Worm (Caenorhabditis elegans): ENCODE measurements around the gene ceh-30.

The ceh-30 gene

DNA sequence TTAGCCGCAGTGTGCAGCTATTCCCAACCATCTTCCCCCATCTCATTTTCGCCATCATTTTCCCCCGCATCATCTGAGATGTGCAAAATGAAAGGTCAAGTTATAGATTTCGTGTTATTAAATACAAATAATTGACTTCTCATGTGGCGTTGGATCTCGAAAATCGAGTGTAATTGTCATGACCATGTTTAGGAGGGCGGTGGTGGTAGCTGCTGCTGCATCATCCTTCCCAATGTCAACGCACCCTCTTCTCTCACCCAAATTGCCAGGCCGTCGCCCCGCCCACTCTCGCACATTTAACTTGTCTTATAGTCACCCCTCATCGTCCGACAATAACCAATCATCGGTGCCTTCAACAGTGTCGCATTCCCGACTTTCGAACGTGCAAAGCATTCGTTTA lies at the start of gene ceh-30:
ceh-30 (plus strand) TSS at position 301 of the 400 bp plus-strand sequence.
- TF ChIP-seq cog-1 (tag; optimal IDR thresholded peaks at IDR 0.05) (no peak), tab-1 (GFP tag; IDR thresholded peaks at IDR 0.05) (no peak), T22C8.4 (GFP tag; IDR thresholded peaks at IDR 0.05) (no peak), ref-1 (GFP tag; conservative IDR thresholded peaks at IDR 0.05) (no peak), med-1 (GFP tag; optimal IDR thresholded peaks at IDR 0.05; ENCODE audit: insufficient read depth) (no peak), ztf-23 (GFP tag; IDR thresholded peaks at IDR 0.05) (no peak), klf-2 (GFP tag; conservative IDR thresholded peaks at IDR 0.05) (no peak), ztf-29 (GFP tag; IDR thresholded peaks at IDR 0.05) (no peak), flt-1 (GFP tag; IDR thresholded peaks at IDR 0.05) (no peak)

DNA sequence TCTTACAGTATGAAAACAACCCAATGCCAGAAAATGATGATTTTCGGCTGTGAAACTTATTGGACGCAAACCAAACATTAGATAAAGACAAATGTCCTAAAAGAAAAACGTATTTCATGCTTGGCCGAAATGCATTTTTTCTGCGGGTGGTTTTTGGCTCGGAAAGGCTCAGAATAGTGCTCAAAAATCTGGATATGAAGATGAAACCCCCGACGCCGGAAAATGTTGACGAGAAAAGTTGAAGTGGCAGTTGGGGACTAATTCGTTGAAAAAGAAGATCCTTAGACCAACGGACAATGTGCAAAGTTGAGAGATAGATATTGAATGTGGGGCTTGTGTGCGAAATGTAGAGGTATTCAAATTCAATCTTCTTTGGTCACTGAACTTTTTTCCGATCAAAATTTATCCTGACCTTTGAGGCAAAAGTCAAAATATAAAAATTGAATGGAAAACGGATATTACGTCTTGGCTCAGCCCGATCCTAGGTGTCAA lies 44.8 kb upstream of the ceh-30 start, which contains the start of gene flp-18:
flp-18 (minus strand) TSS at position 51 of the 492 bp plus-strand sequence.
- TF ChIP-seq ztf-23 (GFP tag; IDR thresholded peaks at IDR 0.05): no peak
- no peak for TF ChIP-seq klf-2 (GFP tag; conservative IDR thresholded peaks at IDR 0.05)
- TF ChIP-seq tab-1 (GFP tag; IDR thresholded peaks at IDR 0.05): no peak

DNA sequence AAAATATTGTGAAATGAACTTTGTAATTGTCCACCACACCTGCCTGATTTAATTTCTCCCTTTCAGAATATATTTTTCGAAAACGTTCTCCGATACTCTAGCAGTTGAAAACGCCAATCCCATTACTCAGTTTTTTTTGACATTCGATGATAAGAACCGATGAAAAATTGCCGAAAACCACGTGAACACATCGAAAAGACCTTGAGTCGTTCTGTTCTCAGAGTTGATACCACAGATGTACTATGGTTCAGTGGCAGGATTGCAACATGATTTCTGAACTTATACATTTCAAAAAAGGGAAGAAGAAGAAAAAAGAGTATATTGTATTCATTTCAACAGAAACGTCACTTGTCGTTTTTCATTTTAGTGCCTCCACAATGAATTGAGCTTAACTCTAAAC lies 43.4 kb upstream of the ceh-30 start:
- no peak for TF ChIP-seq ref-1 (GFP tag; conservative IDR thresholded peaks at IDR 0.05)
- TF ChIP-seq ztf-23 (GFP tag; IDR thresholded peaks at IDR 0.05): no peak
- TF ChIP-seq flt-1 (GFP tag; IDR thresholded peaks at IDR 0.05): no peak
- no peak for TF ChIP-seq klf-2 (GFP tag; conservative IDR thresholded peaks at IDR 0.05)
- TF ChIP-seq med-1 (GFP tag; optimal IDR thresholded peaks at IDR 0.05; ENCODE audit: insufficient read depth): no peak
- no peak for TF ChIP-seq cog-1 (tag; optimal IDR thresholded peaks at IDR 0.05)
- no peak for TF ChIP-seq ztf-29 (GFP tag; IDR thresholded peaks at IDR 0.05)
- TF ChIP-seq T22C8.4 (GFP tag; IDR thresholded peaks at IDR 0.05): no peak
- no peak for TF ChIP-seq tab-1 (GFP tag; IDR thresholded peaks at IDR 0.05)

DNA sequence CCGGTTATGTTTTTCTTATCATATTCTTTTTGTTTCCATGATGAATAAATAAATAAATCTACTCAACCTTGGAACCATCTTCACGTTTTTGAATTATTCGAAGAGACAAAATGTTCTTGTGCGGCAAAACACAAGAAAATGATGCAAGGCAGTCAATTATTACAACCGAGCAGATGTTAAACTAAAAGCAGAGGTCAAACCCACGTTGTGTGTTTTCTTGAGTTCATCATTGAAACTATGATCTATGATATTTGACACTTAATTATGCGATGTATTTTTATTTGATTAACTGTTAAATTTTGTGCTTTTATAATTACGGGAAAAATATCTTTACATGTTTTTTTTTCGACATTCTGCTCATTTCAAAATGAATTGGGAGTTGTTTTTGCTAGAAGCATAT lies 41.9 kb upstream of the ceh-30 start:
- no peak for TF ChIP-seq cog-1 (tag; optimal IDR thresholded peaks at IDR 0.05)
- no peak for TF ChIP-seq T22C8.4 (GFP tag; IDR thresholded peaks at IDR 0.05)
- TF ChIP-seq tab-1 (GFP tag; IDR thresholded peaks at IDR 0.05): no peak
- no peak for TF ChIP-seq flt-1 (GFP tag; IDR thresholded peaks at IDR 0.05)
- no peak for TF ChIP-seq ref-1 (GFP tag; conservative IDR thresholded peaks at IDR 0.05)
- TF ChIP-seq med-1 (GFP tag; optimal IDR thresholded peaks at IDR 0.05; ENCODE audit: insufficient read depth): no peak
- TF ChIP-seq ztf-23 (GFP tag; IDR thresholded peaks at IDR 0.05): no peak
- no peak for TF ChIP-seq klf-2 (GFP tag; conservative IDR thresholded peaks at IDR 0.05)
- no peak for TF ChIP-seq ztf-29 (GFP tag; IDR thresholded peaks at IDR 0.05)

DNA sequence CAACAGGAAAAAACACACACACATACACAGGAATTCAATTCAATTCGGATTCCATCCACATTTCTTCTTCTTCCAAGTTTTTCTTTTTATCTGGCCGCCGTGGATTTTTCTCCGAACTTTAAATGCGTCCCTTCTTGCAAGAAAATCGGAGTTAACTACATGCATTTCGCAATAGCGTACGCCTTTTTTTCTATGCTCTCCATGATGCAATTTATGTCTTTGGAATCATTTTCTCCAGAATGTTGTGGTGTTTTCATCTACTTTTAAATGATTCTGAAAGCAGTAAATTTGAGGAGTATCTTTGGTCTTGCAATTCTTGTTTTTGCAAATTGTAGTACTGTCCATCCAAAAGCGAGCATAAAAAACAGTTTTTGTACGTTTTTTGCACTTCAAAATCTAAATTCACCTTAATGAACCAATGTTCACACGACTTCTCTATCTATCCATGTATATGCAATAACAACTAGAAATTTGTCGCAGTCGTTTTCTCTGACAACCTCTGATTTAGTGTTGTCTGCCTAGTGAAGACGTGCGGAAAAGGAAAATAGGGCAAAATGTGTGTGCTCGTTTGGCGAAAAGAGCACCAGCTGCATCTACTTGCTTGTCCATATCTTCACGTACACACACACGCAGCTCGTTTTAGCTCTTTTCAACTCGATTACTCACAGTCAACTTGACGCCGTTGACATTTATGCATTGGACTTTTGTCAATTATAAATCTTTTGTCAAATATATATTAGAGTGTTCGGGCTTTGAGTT lies 40.9 kb upstream of the ceh-30 start:
- TF ChIP-seq klf-2 (GFP tag; conservative IDR thresholded peaks at IDR 0.05) (no peak), tab-1 (GFP tag; IDR thresholded peaks at IDR 0.05) (no peak), T22C8.4 (GFP tag; IDR thresholded peaks at IDR 0.05) (no peak), ref-1 (GFP tag; conservative IDR thresholded peaks at IDR 0.05) (no peak), ztf-23 (GFP tag; IDR thresholded peaks at IDR 0.05) (no peak), flt-1 (GFP tag; IDR thresholded peaks at IDR 0.05) (no peak), med-1 (GFP tag; optimal IDR thresholded peaks at IDR 0.05; ENCODE audit: insufficient read depth) (no peak), cog-1 (tag; optimal IDR thresholded peaks at IDR 0.05) (no peak), ztf-29 (GFP tag; IDR thresholded peaks at IDR 0.05) (no peak)

DNA sequence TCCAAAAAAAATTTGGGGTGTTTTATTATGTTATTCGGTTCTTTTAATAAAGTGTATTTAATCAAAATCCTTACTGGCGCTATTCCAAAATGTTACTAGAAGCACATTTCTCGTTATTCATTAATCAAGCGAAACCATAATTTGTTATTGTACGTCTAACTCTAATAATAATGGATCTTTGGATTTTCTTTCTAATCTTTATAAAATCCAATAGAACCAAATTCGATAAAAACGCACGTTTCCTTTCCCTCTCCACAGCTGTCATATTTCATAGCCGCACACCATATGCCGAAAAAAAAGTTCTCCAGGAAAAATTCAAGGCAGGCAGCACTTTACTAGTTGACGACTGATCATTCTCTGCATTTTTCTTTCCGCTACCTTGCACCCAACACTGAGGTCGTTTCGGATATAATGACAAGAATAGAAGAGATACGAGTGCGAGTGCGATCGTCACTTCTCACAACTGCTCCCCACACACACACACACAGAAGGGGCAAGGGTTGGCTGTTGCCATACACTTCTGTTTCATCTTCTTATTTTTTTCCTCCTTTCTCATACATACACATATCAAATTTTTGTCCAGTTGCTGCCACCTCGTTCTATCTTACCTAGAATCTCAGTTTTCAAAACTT lies 39.7 kb upstream of the ceh-30 start:
- TF ChIP-seq T22C8.4 (GFP tag; IDR thresholded peaks at IDR 0.05) (no peak), ref-1 (GFP tag; conservative IDR thresholded peaks at IDR 0.05) (no peak), ztf-23 (GFP tag; IDR thresholded peaks at IDR 0.05) (no peak), flt-1 (GFP tag; IDR thresholded peaks at IDR 0.05) (no peak), med-1 (GFP tag; optimal IDR thresholded peaks at IDR 0.05; ENCODE audit: insufficient read depth) (no peak), cog-1 (tag; optimal IDR thresholded peaks at IDR 0.05) (no peak), tab-1 (GFP tag; IDR thresholded peaks at IDR 0.05) (no peak), klf-2 (GFP tag; conservative IDR thresholded peaks at IDR 0.05) (no peak), ztf-29 (GFP tag; IDR thresholded peaks at IDR 0.05) (no peak)

DNA sequence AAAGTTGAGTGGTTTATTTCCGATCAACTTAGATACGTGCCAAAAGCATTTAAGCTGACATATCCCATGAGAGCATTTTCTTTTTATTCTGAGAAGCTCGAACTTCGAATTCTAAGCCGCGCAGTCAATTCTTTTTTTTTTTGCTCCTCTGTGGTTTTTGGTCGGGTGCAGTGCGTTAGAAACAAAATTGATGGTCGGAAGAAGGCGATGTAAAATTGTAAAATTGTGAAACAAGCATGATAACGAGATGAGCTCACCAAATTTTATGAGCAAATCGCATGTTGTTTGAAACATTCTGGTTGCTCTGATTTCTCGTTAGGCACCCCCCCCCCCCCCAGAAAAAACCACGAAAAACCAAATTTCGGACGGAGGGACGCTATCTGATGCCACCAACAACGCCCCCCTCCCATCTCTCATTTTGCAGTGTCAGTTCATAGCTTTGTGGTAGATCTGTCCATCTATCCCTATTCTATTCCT lies 38.7 kb upstream of the ceh-30 start, which contains the start of gene aqp-7:
aqp-7 (plus strand) TSS at position 427 of the 477 bp plus-strand sequence.
- no peak for TF ChIP-seq ztf-23 (GFP tag; IDR thresholded peaks at IDR 0.05)
- no peak for TF ChIP-seq ztf-29 (GFP tag; IDR thresholded peaks at IDR 0.05)
- TF ChIP-seq ref-1 (GFP tag; conservative IDR thresholded peaks at IDR 0.05): no peak
- no peak for TF ChIP-seq klf-2 (GFP tag; conservative IDR thresholded peaks at IDR 0.05)
- TF ChIP-seq flt-1 (GFP tag; IDR thresholded peaks at IDR 0.05): no peak
- TF ChIP-seq tab-1 (GFP tag; IDR thresholded peaks at IDR 0.05): no peak
- TF ChIP-seq med-1 (GFP tag; optimal IDR thresholded peaks at IDR 0.05; ENCODE audit: insufficient read depth): no peak
- no peak for TF ChIP-seq cog-1 (tag; optimal IDR thresholded peaks at IDR 0.05)
- TF ChIP-seq T22C8.4 (GFP tag; IDR thresholded peaks at IDR 0.05): no peak

DNA sequence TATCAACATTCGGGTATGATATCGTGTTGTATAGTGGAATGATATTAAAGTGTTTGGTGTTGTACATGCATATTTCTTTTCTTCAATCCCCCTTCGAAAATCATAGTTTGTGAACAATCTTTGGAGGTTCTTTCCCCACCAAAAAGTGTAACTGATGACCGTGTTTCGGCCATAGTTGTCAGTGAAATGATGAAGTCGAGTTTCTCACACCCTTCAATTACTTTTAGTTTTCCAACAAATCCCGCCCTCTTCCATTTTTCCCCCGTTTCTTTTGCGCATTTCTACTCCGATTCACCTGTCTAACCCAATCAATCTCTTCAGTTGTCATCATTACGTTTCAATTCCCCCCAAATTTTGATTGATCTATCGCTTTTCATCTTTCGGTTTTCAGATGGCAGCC lies 38.2 kb upstream of the ceh-30 start:
- TF ChIP-seq klf-2 (GFP tag; conservative IDR thresholded peaks at IDR 0.05) (no peak), ztf-23 (GFP tag; IDR thresholded peaks at IDR 0.05) (no peak), tab-1 (GFP tag; IDR thresholded peaks at IDR 0.05) (no peak), med-1 (GFP tag; optimal IDR thresholded peaks at IDR 0.05; ENCODE audit: insufficient read depth) (no peak), flt-1 (GFP tag; IDR thresholded peaks at IDR 0.05) (no peak), cog-1 (tag; optimal IDR thresholded peaks at IDR 0.05) (no peak), T22C8.4 (GFP tag; IDR thresholded peaks at IDR 0.05) (no peak)

DNA sequence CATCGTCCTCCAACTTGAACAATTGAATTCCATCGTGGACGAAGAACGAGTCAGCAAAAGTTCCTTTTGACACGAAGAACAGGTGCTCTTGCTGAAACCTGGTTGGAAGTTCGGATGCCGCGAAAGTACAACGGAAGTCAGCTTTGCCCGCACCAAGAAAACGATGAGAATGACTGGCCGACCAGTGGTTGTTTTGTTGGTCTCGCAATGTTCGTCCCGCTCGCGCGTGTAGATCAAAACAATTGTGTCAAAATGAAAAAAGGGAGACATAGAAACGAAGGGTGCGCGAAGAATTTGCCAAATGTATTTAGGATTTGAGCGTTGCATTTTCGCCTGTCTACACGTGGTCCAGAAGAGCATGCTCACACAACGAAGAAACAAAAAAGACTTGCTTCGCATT lies 34.3 kb upstream of the ceh-30 start, which contains the start of gene M02F4.1:
M02F4.1 (minus strand) TSS at position 101 of the 400 bp plus-strand sequence.
- TF ChIP-seq ztf-23 (GFP tag; IDR thresholded peaks at IDR 0.05) (no peak), klf-2 (GFP tag; conservative IDR thresholded peaks at IDR 0.05) (no peak), med-1 (GFP tag; optimal IDR thresholded peaks at IDR 0.05; ENCODE audit: insufficient read depth) (no peak), T22C8.4 (GFP tag; IDR thresholded peaks at IDR 0.05) (no peak), ztf-29 (GFP tag; IDR thresholded peaks at IDR 0.05) (no peak), tab-1 (GFP tag; IDR thresholded peaks at IDR 0.05) (no peak), ref-1 (GFP tag; conservative IDR thresholded peaks at IDR 0.05) (no peak), cog-1 (tag; optimal IDR thresholded peaks at IDR 0.05) (no peak)

Data from whole organism, midembryonic.